Fruit fly (Drosophila melanogaster): ENCODE data around the gene Keap1.

The Keap1 gene

dm6 chr3R:17072526-17073114, 7.1 kb downstream of the Keap1 start, which contains the start of the genes Ns1 and mRpS11 (continued):
- TF ChIP-seq ssp (GFP tag; IDR thresholded peaks at IDR 0.05), result no peak
- TF ChIP-seq CG8089 (GFP tag; optimal IDR thresholded peaks at IDR 0.05), result no peak
- TF ChIP-seq CG11696 (GFP tag; IDR thresholded peaks at IDR 0.05), result no peak
- TF ChIP-seq Sry-δ (GFP tag; optimal IDR thresholded peaks at IDR 0.05), result peak; percentile 11
- TF ChIP-seq gce (GFP tag; IDR thresholded peaks at IDR 0.05), result no peak
- TF ChIP-seq CG14710 (tag; optimal IDR thresholded peaks at IDR 0.05), result peak; percentile 62
- no peak for TF ChIP-seq CG7556 (GFP tag; optimal IDR thresholded peaks at IDR 0.05)
- TF ChIP-seq Hey (tag; optimal IDR thresholded peaks at IDR 0.05), result no peak
- no peak for TF ChIP-seq slou (GFP tag; optimal IDR thresholded peaks at IDR 0.05)
- TF ChIP-seq CG6654 (GFP tag; optimal IDR thresholded peaks at IDR 0.05), result no peak
- TF ChIP-seq CG8388 (GFP tag; optimal IDR thresholded peaks at IDR 0.05), result no peak

- TF ChIP-seq Med (GFP tag) (peak; percentile 83), klu (GFP tag; IDR thresholded peaks at IDR 0.05) (no peak), CG13775 (GFP tag; optimal IDR thresholded peaks at IDR 0.05) (no peak), psq (GFP tag; optimal IDR thresholded peaks at IDR 0.05) (no peak), Aef1 (GFP tag; IDR thresholded peaks at IDR 0.05) (no peak), row (GFP tag; IDR thresholded peaks at IDR 0.05) (no peak), Sry-δ (GFP tag; optimal IDR thresholded peaks at IDR 0.05) (no peak), ems (GFP tag; optimal IDR thresholded peaks at IDR 0.05) (no peak), H2.0 (GFP tag; IDR thresholded peaks at IDR 0.05) (no peak), esg (GFP tag; conservative IDR thresholded peaks at IDR 0.05) (no peak), gsb-n (tag; optimal IDR thresholded peaks at IDR 0.05) (no peak), CG16813 (GFP tag; IDR thresholded peaks at IDR 0.05; ENCODE audit: partially characterized antibody) (no peak), pzg (GFP tag; optimal IDR thresholded peaks at IDR 0.05) (no peak), nom (GFP tag; optimal IDR thresholded peaks at IDR 0.05) (no peak), ERR (GFP tag; optimal IDR thresholded peaks at IDR 0.05) (no peak), Ptx1 (GFP tag; IDR thresholded peaks at IDR 0.05) (no peak), ato (GFP tag; IDR thresholded peaks at IDR 0.05; ENCODE audit: partially characterized antibody) (no peak), Lim3 (GFP tag; IDR thresholded peaks at IDR 0.05) (no peak), CG9437 (GFP tag; optimal IDR thresholded peaks at IDR 0.05) (peak; percentile 83), gem (tag; optimal IDR thresholded peaks at IDR 0.05) (no peak), hbn (GFP tag; IDR thresholded peaks at IDR 0.05; ENCODE audit: partially characterized antibody) (no peak), CG17186 (GFP tag; optimal IDR thresholded peaks at IDR 0.05) (no peak), hb (GFP tag; IDR thresholded peaks at IDR 0.05; ENCODE audit: partially characterized antibody) (no peak), CG1233 (GFP tag; optimal IDR thresholded peaks at IDR 0.05) (no peak), CG14441 (GFP tag; IDR thresholded peaks at IDR 0.05) (no peak), pros (GFP tag; optimal IDR thresholded peaks at IDR 0.05) (no peak), CG10543 (GFP tag; optimal IDR thresholded peaks at IDR 0.05) (peak; percentile 45), Gsc (GFP tag; IDR thresholded peaks at IDR 0.05) (no peak), mirr (GFP tag; optimal IDR thresholded peaks at IDR 0.05) (peak; percentile 44), aop (GFP tag; IDR thresholded peaks at IDR 0.05) (no peak), lab (GFP tag; optimal IDR thresholded peaks at IDR 0.05) (peak; percentile 5), Scr (GFP tag; IDR thresholded peaks at IDR 0.05; ENCODE audit: partially characterized antibody) (peak; percentile 14; the same call in 1 of the 2 replicates), CG17912 (GFP tag; optimal IDR thresholded peaks at IDR 0.05) (no peak), CG8290 (GFP tag; optimal IDR thresholded peaks at IDR 0.05) (no peak), CG8290 (tag; optimal IDR thresholded peaks at IDR 0.05) (peak in 1 of 2 experiments; percentile 40), dysf (GFP tag; IDR thresholded peaks at IDR 0.05) (no peak), ab (GFP tag; optimal IDR thresholded peaks at IDR 0.05) (no peak), sd (tag; optimal IDR thresholded peaks at IDR 0.05) (peak; percentile 79), CG30020 (tag; optimal IDR thresholded peaks at IDR 0.05) (no peak), da (GFP tag; optimal IDR thresholded peaks at IDR 0.05) (no peak)
Measured at dm6 chr3R:17067721-17068120, 12.0 kb downstream of the Keap1 start.

Data from whole organism, embryonic.